Fruit fly (Drosophila melanogaster): Measurements from ENCODE around the gene CG15482.

CG15482 gene

dm6 chr2L:13164994-13165801 is 46.4 kb downstream of the CG15482 start, which contains the start of gene Sirt1 (continued):
- TF ChIP-seq Eip74EF (GFP tag; optimal IDR thresholded peaks at IDR 0.05), result peak in 1 of 2 experiments; percentile 67
- peak; percentile 28; the same call in 1 of the 2 replicates for TF ChIP-seq Ada2b (GFP tag; IDR thresholded peaks at IDR 0.05)
- TF ChIP-seq Lhr (GFP tag; optimal IDR thresholded peaks at IDR 0.05), result peak; percentile 56
- peak; percentile 48 for TF ChIP-seq salm (tag; optimal IDR thresholded peaks at IDR 0.05)
- peak; percentile 4 for TF ChIP-seq eyg (GFP tag; optimal IDR thresholded peaks at IDR 0.05)
- TF ChIP-seq CG12071 (GFP tag; optimal IDR thresholded peaks at IDR 0.05), result no peak
- peak; percentile 74 for TF ChIP-seq CG4328 (GFP tag; optimal IDR thresholded peaks at IDR 0.05)
- no peak for TF ChIP-seq ftz-f1 (GFP tag; optimal IDR thresholded peaks at IDR 0.05)
- no peak for TF ChIP-seq unc-4 (GFP tag; IDR thresholded peaks at IDR 0.05; ENCODE audit: partially characterized antibody)
- no peak for TF ChIP-seq CG1647 (GFP tag; optimal IDR thresholded peaks at IDR 0.05)
- peak; percentile 56; the same call in 2 of the 3 replicates for TF ChIP-seq H15 (GFP tag; IDR thresholded peaks at IDR 0.05)
- TF ChIP-seq CG18599 (GFP tag; optimal IDR thresholded peaks at IDR 0.05), result peak; percentile 77
- TF ChIP-seq CG8388 (GFP tag; optimal IDR thresholded peaks at IDR 0.05), result peak; percentile 82
- TF ChIP-seq Ets65A (GFP tag), result peak; percentile 90
- TF ChIP-seq Tbp (GFP tag; optimal IDR thresholded peaks at IDR 0.05), result no peak
- no peak for TF ChIP-seq dati (GFP tag; IDR thresholded peaks at IDR 0.05)
- TF ChIP-seq NFAT (GFP tag; IDR thresholded peaks at IDR 0.05), result peak; percentile 85
- peak; percentile 72 for TF ChIP-seq CG13123 (GFP tag; optimal IDR thresholded peaks at IDR 0.05)
- TF ChIP-seq Sry-δ (GFP tag; optimal IDR thresholded peaks at IDR 0.05), result peak; percentile 4
- no peak for TF ChIP-seq nau (GFP tag; optimal IDR thresholded peaks at IDR 0.05)
- TF ChIP-seq CG10543 (GFP tag; optimal IDR thresholded peaks at IDR 0.05), result peak; percentile 73
- no peak for TF ChIP-seq sna (GFP tag; IDR thresholded peaks at IDR 0.05; ENCODE audit: partially characterized antibody)
- TF ChIP-seq ato (GFP tag; IDR thresholded peaks at IDR 0.05; ENCODE audit: partially characterized antibody), result no peak
- TF ChIP-seq cg (GFP tag; optimal IDR thresholded peaks at IDR 0.05), result peak; percentile 87
- peak; percentile 94 for TF ChIP-seq tio (GFP tag; optimal IDR thresholded peaks at IDR 0.05)
- peak; percentile 99 for TF ChIP-seq grau (tag; optimal IDR thresholded peaks at IDR 0.05)
- TF ChIP-seq otp (GFP tag; IDR thresholded peaks at IDR 0.05), result no peak
- TF ChIP-seq CG6175 (GFP tag; IDR thresholded peaks at IDR 0.05), result 0 out of 3 replicates have a peak, but pooled peaks have one; percentile 36
- TF ChIP-seq gcm (GFP tag; optimal IDR thresholded peaks at IDR 0.05), result peak; percentile 67
- TF ChIP-seq CG10321 (GFP tag; IDR thresholded peaks at IDR 0.05), result 0 out of 2 replicates have a peak, but pooled peaks have one; percentile 16
- no peak for TF ChIP-seq Lim3 (GFP tag; IDR thresholded peaks at IDR 0.05)
- peak; percentile 70 to 85 for TF ChIP-seq Pdp1 (GFP tag; optimal IDR thresholded peaks at IDR 0.05)
- no peak for TF ChIP-seq Trl (optimal IDR thresholded peaks at IDR 0.05)
- peak; percentile 14 for TF ChIP-seq Trl (GFP tag; optimal IDR thresholded peaks at IDR 0.05)
- no peak for TF ChIP-seq Sox100B (GFP tag; optimal IDR thresholded peaks at IDR 0.05)
- TF ChIP-seq cwo (GFP tag; optimal IDR thresholded peaks at IDR 0.05), result peak; percentile 72
- peak; percentile 54; the same call in 1 of the 3 replicates for TF ChIP-seq CG2889 (GFP tag; IDR thresholded peaks at IDR 0.05)
- peak; percentile 29 for TF ChIP-seq CG31365 (tag; optimal IDR thresholded peaks at IDR 0.05)
- TF ChIP-seq CG8281 (tag; optimal IDR thresholded peaks at IDR 0.05), result peak; percentile 85
- peak; percentile 55 for TF ChIP-seq CG10959 (GFP tag; IDR thresholded peaks at IDR 0.05)
- peak; percentile 83 for TF ChIP-seq CG8290 (GFP tag; optimal IDR thresholded peaks at IDR 0.05)
- peak; percentile 2 to 7 for TF ChIP-seq CG8290 (tag; optimal IDR thresholded peaks at IDR 0.05)
- TF ChIP-seq CkIIα-i1 (GFP tag; IDR thresholded peaks at IDR 0.05), result no peak
- TF ChIP-seq zen (tag; optimal IDR thresholded peaks at IDR 0.05), result peak; percentile 81
- no peak for TF ChIP-seq pan (optimal IDR thresholded peaks at IDR 0.05)
- peak in 1 of 2 experiments; percentile 83 for TF ChIP-seq pan (GFP tag; optimal IDR thresholded peaks at IDR 0.05 in 1 of 2, IDR thresholded peaks at IDR 0.05 in 1 of 2)
- peak; percentile 10 for TF ChIP-seq vfl (GFP tag; optimal IDR thresholded peaks at IDR 0.05)
- no peak for TF ChIP-seq sqz (GFP tag; optimal IDR thresholded peaks at IDR 0.05)
- no peak for TF ChIP-seq C15 (GFP tag; IDR thresholded peaks at IDR 0.05)

Measured in whole organism, embryonic.